Fruit fly (Drosophila melanogaster): ENCODE measurements around the gene Nedd4.

dm6 chr3L:17584718-17585117, 54.8 kb downstream of the Nedd4 start:
- peak; percentile 55; the same call in 1 of the 3 replicates for TF ChIP-seq CG4496 (GFP tag; IDR thresholded peaks at IDR 0.05)
- TF ChIP-seq Ets98B (GFP tag; IDR thresholded peaks at IDR 0.05) = peak; percentile 39
- no peak for TF ChIP-seq CG10348 (GFP tag; IDR thresholded peaks at IDR 0.05)
- TF ChIP-seq Pif1B (GFP tag; optimal IDR thresholded peaks at IDR 0.05) = no peak
- peak; percentile 38; the same call in 2 of the 3 replicates for TF ChIP-seq fd96Ca (GFP tag; IDR thresholded peaks at IDR 0.05)
- TF ChIP-seq Pif1A (GFP tag; optimal IDR thresholded peaks at IDR 0.05) = no peak
- TF ChIP-seq CG34367 (tag; optimal IDR thresholded peaks at IDR 0.05) = no peak
- peak; percentile 49; the same call in 1 of the 2 replicates for TF ChIP-seq CG32121 (GFP tag; IDR thresholded peaks at IDR 0.05)
- no peak for TF ChIP-seq Snoo (tag; optimal IDR thresholded peaks at IDR 0.05)
- no peak for TF ChIP-seq CG14655 (GFP tag; optimal IDR thresholded peaks at IDR 0.05)
